Worm (Caenorhabditis elegans) whole organism, L1 larva: ENCODE data around the gene lron-12.

Experiments used
- elt-3 ChIP-seq, 6 experiments: fragments of 150-350 bp in 1 of 6; sonication (generic microtip); optimal IDR thresholded peaks; 2 replicates each; lab custom pipeline; 2017 to 2018; ENCODE audit warnings: missing biosample characterization in 6 of 6, missing genetic modification characterization in 6 of 6, inconsistent platforms in 1 of 6
- fkh-8 ChIP-seq: sonication (generic microtip); optimal IDR thresholded peaks from 2 replicates; lab custom pipeline; 2016; ENCODE audit warnings: mild to moderate bottlenecking, missing genetic modification characterization, missing compliant biosample characterization
- fos-1 ChIP-seq: fragments of 150-350 bp; optimal IDR thresholded peaks from 2 replicates; lab custom pipeline; 2014; ENCODE audit warnings: missing biosample characterization, missing genetic modification characterization
- jun-1 ChIP-seq: fragments of 150-350 bp; optimal IDR thresholded peaks from 2 replicates; lab custom pipeline; 2014; ENCODE audit warnings: missing biosample characterization, missing genetic modification reagents, missing genetic modification characterization
- lin-35 ChIP-seq, 2 experiments: fragments of 150-350 bp; optimal IDR thresholded peaks; 2 replicates each; lab custom pipeline; 2014; ENCODE audit warnings: missing biosample characterization in 2 of 2, missing genetic modification characterization in 2 of 2, missing genetic modification reagents in 2 of 2
- lir-3 ChIP-seq: sonication (generic microtip); optimal IDR thresholded peaks from 2 replicates; lab custom pipeline; 2016; ENCODE audit warnings: mild to moderate bottlenecking, missing genetic modification characterization, moderate library complexity, missing compliant biosample characterization; ENCODE audit not compliant: poor library complexity
- nhr-11 ChIP-seq: fragments of 150-350 bp; optimal IDR thresholded peaks from 2 replicates; lab custom pipeline; 2014; ENCODE audit warnings: missing biosample characterization, missing genetic modification characterization
- nhr-237 ChIP-seq: fragments of 150-350 bp; optimal IDR thresholded peaks from 2 replicates; lab custom pipeline; 2014; ENCODE audit warnings: missing biosample characterization, missing genetic modification characterization
- nhr-76 ChIP-seq: sonication (generic microtip); optimal IDR thresholded peaks from 2 replicates; lab custom pipeline; 2017; ENCODE audit warnings: missing biosample characterization, missing genetic modification characterization
- pqm-1 ChIP-seq: sonication (generic microtip); optimal IDR thresholded peaks from 3 replicates; lab custom pipeline; 2017; ENCODE audit warnings: missing biosample characterization, missing genetic modification characterization
- snpc-4 ChIP-seq: fragments of 150-350 bp; optimal IDR thresholded peaks from 2 replicates; lab custom pipeline; 2014; ENCODE audit warnings: missing biosample characterization, missing genetic modification characterization
- unc-62 ChIP-seq: fragments of 150-350 bp; optimal IDR thresholded peaks from 2 replicates; lab custom pipeline; 2014; ENCODE audit warnings: missing biosample characterization, missing genetic modification reagents, missing genetic modification characterization

DNA sequence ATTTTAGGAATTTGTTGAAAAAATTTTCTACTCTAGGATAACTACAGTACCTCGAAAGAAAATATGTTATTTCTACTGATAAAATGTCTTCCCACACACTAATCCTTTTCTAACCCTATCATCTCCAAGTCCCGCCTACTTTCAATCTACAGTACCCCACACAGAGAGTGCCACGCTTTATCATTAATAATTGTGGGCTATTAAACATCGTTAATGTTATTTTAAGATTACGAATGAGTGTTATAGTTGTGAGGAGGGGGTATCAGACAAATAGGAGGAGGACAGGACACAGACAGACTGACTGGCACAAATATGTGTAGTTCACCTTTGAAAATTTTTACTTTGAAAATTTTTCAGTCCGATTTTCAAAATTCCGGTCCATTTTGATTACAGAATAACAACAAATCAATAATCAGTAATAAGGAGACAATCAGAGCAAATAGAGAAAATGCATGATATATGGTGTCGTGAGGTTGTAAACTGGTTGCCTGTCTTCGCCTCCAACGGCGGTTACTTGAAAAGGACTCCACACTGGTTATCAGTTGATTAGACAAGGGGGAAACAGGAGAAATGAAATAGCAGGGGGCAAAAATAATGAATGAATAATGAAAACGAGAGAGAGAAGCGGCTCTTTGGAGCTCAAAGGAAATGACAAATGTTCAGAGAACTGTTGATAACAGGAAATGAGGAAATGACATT is 24.0 kb downstream of the lron-12 start:
- TF ChIP-seq fos-1 (tag; lab: Kevin White, UChicago) (no peak), nhr-11 (no peak), nhr-237 (no peak), nhr-76 (no peak), fkh-8 (tag; lab: Kevin White, UChicago) (no peak), unc-62 (GFP tag; lab: Kevin White, UChicago) (no peak), jun-1 (no peak), lir-3 (tag; lab: Kevin White, UChicago) (no peak), lin-35 (GFP tag; optimal IDR thresholded peaks at IDR 0.05; lab: Kevin White, UChicago) (no peak), pqm-1 (tag; lab: Kevin White, UChicago) (no peak), elt-3 (tag; optimal IDR thresholded peaks at IDR 0.05; lab: Kevin White, UChicago) (no peak), snpc-4 (tag; lab: Kevin White, UChicago) (no peak)
